Fruit fly (Drosophila melanogaster): ENCODE results near the gene sina.
A peak's percentile ranks its signal among the peaks of the same experiment; 100 is the strongest.

sina gene

DNA sequence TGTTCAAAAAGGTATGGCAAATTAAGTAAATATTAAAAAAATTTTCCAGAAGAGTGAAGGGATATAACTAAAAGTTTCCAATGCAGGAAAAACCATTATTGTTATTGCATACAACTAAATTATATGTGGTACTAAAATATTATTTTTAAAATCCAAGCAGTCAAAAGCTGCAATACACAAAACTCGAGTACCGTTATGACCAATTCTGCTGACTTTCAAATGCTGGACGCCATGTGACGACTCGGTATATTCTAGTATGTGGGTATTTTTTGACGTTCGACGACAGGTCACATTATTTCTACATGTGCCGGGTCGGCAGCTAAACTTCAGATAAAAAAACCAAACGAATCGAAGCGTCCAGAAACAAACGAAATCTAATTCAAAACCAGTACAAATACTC lies 45.4 kb upstream of the sina start:
- TF ChIP-seq sage (GFP tag; optimal IDR thresholded peaks at IDR 0.05) (no peak), tai (GFP tag; optimal IDR thresholded peaks at IDR 0.05) (no peak), OdsH (GFP tag; optimal IDR thresholded peaks at IDR 0.05) (no peak), dsf (GFP tag; optimal IDR thresholded peaks at IDR 0.05; ENCODE audit: borderline replicate concordance) (no peak), N (GFP tag; optimal IDR thresholded peaks at IDR 0.05) (no peak), Rel (GFP tag; optimal IDR thresholded peaks at IDR 0.05) (no peak), Rel (tag; optimal IDR thresholded peaks at IDR 0.05) (peak; percentile 36), h (GFP tag; optimal IDR thresholded peaks at IDR 0.05) (peak; percentile 16), usp (GFP tag; optimal IDR thresholded peaks at IDR 0.05) (no peak), CG9705 (GFP tag; optimal IDR thresholded peaks at IDR 0.05) (no peak), dl (GFP tag; optimal IDR thresholded peaks at IDR 0.05; ENCODE audit: insufficient read depth in 1 of 2, partially characterized antibody in 2 of 2) (peak in 1 of 2 experiments; percentile 69), Jra (GFP tag; optimal IDR thresholded peaks at IDR 0.05) (no peak), Sp1 (GFP tag; optimal IDR thresholded peaks at IDR 0.05) (no peak), HLH106 (tag; optimal IDR thresholded peaks at IDR 0.05) (peak; percentile 0), ey (GFP tag; optimal IDR thresholded peaks at IDR 0.05) (no peak), Dif (GFP tag; optimal IDR thresholded peaks at IDR 0.05; ENCODE audit: partially characterized antibody) (peak; percentile 95), Hr78 (GFP tag; optimal IDR thresholded peaks at IDR 0.05) (no peak), Hnf4 (GFP tag; optimal IDR thresholded peaks at IDR 0.05) (peak; percentile 1), brk (GFP tag; optimal IDR thresholded peaks at IDR 0.05) (no peak), jim (GFP tag; optimal IDR thresholded peaks at IDR 0.05) (no peak), Myc (optimal IDR thresholded peaks at IDR 0.05) (peak; percentile 38), Hr83 (GFP tag; optimal IDR thresholded peaks at IDR 0.05; ENCODE audit: poor library complexity, severe bottlenecking) (peak; percentile 3), Vsx2 (GFP tag; optimal IDR thresholded peaks at IDR 0.05; ENCODE audit: partially characterized antibody) (peak; percentile 73), CG32264 (GFP tag; optimal IDR thresholded peaks at IDR 0.05) (no peak), pan (optimal IDR thresholded peaks at IDR 0.05) (no peak), psq (GFP tag; optimal IDR thresholded peaks at IDR 0.05) (no peak), Mio (GFP tag; optimal IDR thresholded peaks at IDR 0.05) (no peak)

DNA sequence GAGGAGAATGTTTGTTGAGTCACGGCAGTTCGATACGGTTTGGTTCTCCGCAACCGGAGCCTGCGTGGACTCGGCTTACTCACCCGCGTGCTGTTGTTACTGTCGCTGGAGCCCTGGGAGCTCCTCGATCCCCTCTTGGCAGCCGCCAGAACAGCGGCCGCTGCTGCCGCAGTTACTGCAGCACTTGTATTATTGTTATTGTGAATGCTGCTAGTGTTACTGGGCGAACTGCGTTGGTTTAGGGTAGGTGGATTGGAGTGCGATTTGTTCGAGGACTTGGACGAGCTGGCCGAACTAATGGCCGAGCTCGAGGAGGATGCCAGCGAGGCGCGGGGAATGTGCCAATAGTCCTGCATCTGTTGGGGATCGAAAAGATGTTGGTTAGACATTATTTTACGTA lies 43.0 kb upstream of the sina start:
- TF ChIP-seq GATAd (GFP tag; optimal IDR thresholded peaks at IDR 0.05): no peak
- no peak for TF ChIP-seq Rel (GFP tag; optimal IDR thresholded peaks at IDR 0.05)
- TF ChIP-seq Rel (tag; optimal IDR thresholded peaks at IDR 0.05): no peak
- TF ChIP-seq pan (optimal IDR thresholded peaks at IDR 0.05): no peak
- no peak for TF ChIP-seq ey (GFP tag; optimal IDR thresholded peaks at IDR 0.05)
- no peak for TF ChIP-seq Abd-B (GFP tag; optimal IDR thresholded peaks at IDR 0.05)
- no peak for TF ChIP-seq sage (GFP tag; optimal IDR thresholded peaks at IDR 0.05)
- no peak for TF ChIP-seq foxo (GFP tag; optimal IDR thresholded peaks at IDR 0.05)

DNA sequence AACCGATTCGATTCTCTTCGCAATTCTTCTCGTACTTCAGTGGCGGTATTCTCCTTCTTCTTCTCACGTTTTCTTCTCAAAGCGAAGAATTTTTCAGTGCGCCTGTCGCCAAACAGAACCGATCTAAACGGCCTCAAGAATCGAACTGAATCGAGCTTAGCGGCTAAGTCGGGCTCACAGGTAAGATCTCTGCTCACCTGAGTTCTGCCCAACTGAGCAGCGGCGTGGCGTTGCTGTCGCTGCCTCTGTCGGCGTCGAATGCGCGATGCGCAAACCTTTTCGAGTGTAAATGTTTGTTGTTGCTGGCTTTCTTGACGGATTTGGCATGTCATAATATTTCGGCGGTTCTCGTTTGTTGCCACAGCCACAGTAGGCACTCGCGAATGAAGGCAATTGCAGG lies 41.6 kb upstream of the sina start:
- no peak for TF ChIP-seq dsf (GFP tag; optimal IDR thresholded peaks at IDR 0.05; ENCODE audit: borderline replicate concordance)
- TF ChIP-seq usp (GFP tag; optimal IDR thresholded peaks at IDR 0.05): no peak
- TF ChIP-seq Hnf4 (GFP tag; optimal IDR thresholded peaks at IDR 0.05): no peak
- TF ChIP-seq CrebA (GFP tag; optimal IDR thresholded peaks at IDR 0.05; ENCODE audit: borderline replicate concordance): no peak
- no peak for TF ChIP-seq OdsH (GFP tag; optimal IDR thresholded peaks at IDR 0.05)
- no peak for TF ChIP-seq CG32264 (GFP tag; optimal IDR thresholded peaks at IDR 0.05)
- no peak for TF ChIP-seq lola (GFP tag; optimal IDR thresholded peaks at IDR 0.05)
- no peak for TF ChIP-seq Abd-B (GFP tag; optimal IDR thresholded peaks at IDR 0.05)
- no peak for TF ChIP-seq Dfd (GFP tag; optimal IDR thresholded peaks at IDR 0.05)
- peak; percentile 45 for TF ChIP-seq Vsx2 (GFP tag; optimal IDR thresholded peaks at IDR 0.05; ENCODE audit: partially characterized antibody)
- no peak for TF ChIP-seq dl (GFP tag; optimal IDR thresholded peaks at IDR 0.05; ENCODE audit: insufficient read depth in 1 of 2, partially characterized antibody in 2 of 2)
- peak in 1 of 2 experiments; percentile 42 for TF ChIP-seq foxo (GFP tag; optimal IDR thresholded peaks at IDR 0.05)
- TF ChIP-seq Hr83 (GFP tag; optimal IDR thresholded peaks at IDR 0.05; ENCODE audit: poor library complexity, severe bottlenecking): no peak
- no peak for TF ChIP-seq sage (GFP tag; optimal IDR thresholded peaks at IDR 0.05)
- TF ChIP-seq woc (GFP tag; optimal IDR thresholded peaks at IDR 0.05): peak; percentile 50
- no peak for TF ChIP-seq Sp1 (GFP tag; optimal IDR thresholded peaks at IDR 0.05)
- no peak for TF ChIP-seq brk (GFP tag; optimal IDR thresholded peaks at IDR 0.05)
- TF ChIP-seq Myc (optimal IDR thresholded peaks at IDR 0.05): no peak
- TF ChIP-seq ey (GFP tag; optimal IDR thresholded peaks at IDR 0.05): peak; percentile 35
- no peak for TF ChIP-seq psq (GFP tag; optimal IDR thresholded peaks at IDR 0.05)
- no peak for TF ChIP-seq Mio (GFP tag; optimal IDR thresholded peaks at IDR 0.05)
- no peak for TF ChIP-seq h (GFP tag; optimal IDR thresholded peaks at IDR 0.05)
- TF ChIP-seq jim (GFP tag; optimal IDR thresholded peaks at IDR 0.05): no peak

DNA sequence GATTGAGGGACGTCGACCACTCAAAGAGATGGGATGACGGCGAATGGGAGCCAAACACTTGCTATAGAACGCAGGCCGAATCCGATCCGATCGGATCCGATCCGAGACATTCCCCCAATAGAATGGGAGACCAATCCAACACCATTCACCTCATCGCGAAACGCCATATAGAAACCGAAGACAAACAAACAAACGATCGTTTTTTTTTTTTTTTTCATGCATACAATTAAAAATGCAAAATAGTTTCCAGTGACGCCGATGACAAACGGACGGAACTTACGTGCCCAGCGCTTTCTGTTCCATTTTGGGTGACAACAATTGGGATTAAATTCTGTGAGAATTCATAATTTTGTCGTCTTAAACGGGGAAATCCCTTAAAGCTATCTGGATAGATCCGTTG lies 39.6 kb upstream of the sina start:
- TF ChIP-seq N (GFP tag; optimal IDR thresholded peaks at IDR 0.05) (no peak), GATAd (GFP tag; optimal IDR thresholded peaks at IDR 0.05) (no peak), h (GFP tag; optimal IDR thresholded peaks at IDR 0.05) (no peak), tai (GFP tag; optimal IDR thresholded peaks at IDR 0.05) (no peak), ey (GFP tag; optimal IDR thresholded peaks at IDR 0.05) (no peak), dsf (GFP tag; optimal IDR thresholded peaks at IDR 0.05; ENCODE audit: borderline replicate concordance) (no peak)
